Worm (Caenorhabditis elegans) whole organism, early embryonic: Measurements from ENCODE around the gene sec-16A.2.

Experiments used
- B0310.2 ChIP-seq: sonication (generic microtip); optimal IDR thresholded peaks from 2 replicates; lab custom pipeline; 2016; ENCODE audit warnings: mild to moderate bottlenecking, missing genetic modification characterization, missing compliant biosample characterization
- F13C5.2 ChIP-seq: sonication (generic microtip); optimal IDR thresholded peaks from 2 replicates; lab custom pipeline; 2017; ENCODE audit warnings: mild to moderate bottlenecking, missing genetic modification characterization, inconsistent platforms, missing compliant biosample characterization
- ama-1 ChIP-seq: fragments of 150-350 bp; optimal IDR thresholded peaks from 2 replicates; lab custom pipeline; 2014
- ceh-13 ChIP-seq: fragments of 200-800 bp; sonication (Bioruptor generic); optimal IDR thresholded peaks from 2 replicates; lab custom pipeline; 2018; ENCODE audit warnings: mild to moderate bottlenecking, missing genetic modification characterization, missing compliant biosample characterization
- ceh-36 ChIP-seq: sonication (generic microtip); optimal IDR thresholded peaks from 2 replicates; lab custom pipeline; 2016; ENCODE audit warnings: missing genetic modification characterization, inconsistent platforms, missing compliant biosample characterization
- ets-7 ChIP-seq: sonication (generic microtip); optimal IDR thresholded peaks from 2 replicates; lab custom pipeline; 2016; ENCODE audit warnings: missing genotype, missing genetic modification characterization, missing compliant biosample characterization
- flt-1 ChIP-seq: fragments of 200-800 bp; sonication (Bioruptor generic); IDR thresholded peaks from 2 replicates; pipeline ENCODE4 v1.3.6; 2022; ENCODE audit warnings: missing genetic modification characterization, missing compliant biosample characterization
- hnd-1 ChIP-seq: sonication (generic microtip); optimal IDR thresholded peaks from 2 replicates; lab custom pipeline; 2016; ENCODE audit warnings: missing genetic modification characterization, missing compliant biosample characterization
- pes-1 ChIP-seq: fragments of 200-800 bp; sonication (Bioruptor generic); IDR thresholded peaks from 2 replicates; pipeline ENCODE4 v1.3.6; 2022; ENCODE audit warnings: missing genetic modification reagents, missing genetic modification characterization, missing compliant biosample characterization
- scrt-1 ChIP-seq: fragments of 200-800 bp; sonication (Bioruptor generic); IDR thresholded peaks from 2 replicates; pipeline ENCODE4 v1.3.6; 2022; ENCODE audit warnings: missing genetic modification characterization, missing compliant biosample characterization
- sea-1 ChIP-seq: fragments of 200-800 bp; sonication (Bioruptor generic); conservative IDR thresholded peaks from 2 replicates; pipeline ENCODE4 v1.3.6; 2022; ENCODE audit warnings: missing genetic modification characterization, missing compliant biosample characterization
- tbx-11 ChIP-seq: fragments of 200-800 bp; sonication (Bioruptor generic); IDR thresholded peaks from 2 replicates; pipeline ENCODE4 v1.3.6; 2022; ENCODE audit warnings: missing genetic modification characterization, missing compliant biosample characterization
- tbx-37 ChIP-seq: fragments of 200-800 bp; sonication (Bioruptor generic); conservative IDR thresholded peaks from 2 replicates; pipeline ENCODE4 v1.3.6; 2022; ENCODE audit warnings: missing genetic modification reagents, missing genetic modification characterization, missing compliant biosample characterization
- tra-4 ChIP-seq: sonication (generic microtip); optimal IDR thresholded peaks from 2 replicates; lab custom pipeline; 2017; ENCODE audit warnings: missing genetic modification characterization, missing compliant biosample characterization

- TF ChIP-seq F13C5.2 (no peak), tra-4 (no peak), ama-1 (lab: Kevin White, UChicago) (no peak), ceh-13 (no peak), tbx-11 (GFP tag; lab: Robert Waterston, UW) (no peak), flt-1 (GFP tag; lab: Robert Waterston, UW) (no peak), scrt-1 (GFP tag; lab: Robert Waterston, UW) (no peak), pes-1 (GFP tag; lab: Robert Waterston, UW) (no peak), ceh-36 (tag; lab: Kevin White, UChicago) (no peak), ets-7 (tag; lab: Kevin White, UChicago) (no peak), sea-1 (GFP tag; lab: Robert Waterston, UW) (no peak), B0310.2 (no peak), hnd-1 (tag; lab: Kevin White, UChicago) (no peak), tbx-37 (no peak)
Observed at ce11 chrX:8310747-8311146, 23.7 kb downstream of the sec-16A.2 start.
